Worm (Caenorhabditis elegans): ENCODE measurements around the gene egg-1.

egg-1 gene

ce11 chrIII:5709224-5709623, 18.8 kb upstream of the egg-1 start, which contains the start of gene hpo-28:
hpo-28 (minus strand) TSS chrIII:5709324.
- TF ChIP-seq rpc-1 (optimal IDR thresholded peaks at IDR 0.05), result no peak
- TF ChIP-seq rpc-1 (tag; optimal IDR thresholded peaks at IDR 0.05), result no peak
- TF ChIP-seq attf-5 (GFP tag; optimal IDR thresholded peaks at IDR 0.05), result no peak
- TF ChIP-seq ccch-3 (GFP tag; optimal IDR thresholded peaks at IDR 0.05), result no peak
- TF ChIP-seq Y67H2A.10 (GFP tag; conservative IDR thresholded peaks at IDR 0.05), result no peak
- TF ChIP-seq lag-1 (GFP tag; IDR thresholded peaks at IDR 0.05), result no peak
- no peak for TF ChIP-seq ama-1 (optimal IDR thresholded peaks at IDR 0.05)
- TF ChIP-seq ama-1 (GFP tag; optimal IDR thresholded peaks at IDR 0.05), result no peak
- no peak for TF ChIP-seq ceh-79 (tag; optimal IDR thresholded peaks at IDR 0.05)
- no peak for TF ChIP-seq ztf-6 (GFP tag; IDR thresholded peaks at IDR 0.05)
- no peak for TF ChIP-seq F23B12.7 (tag; optimal IDR thresholded peaks at IDR 0.05; ENCODE audit: insufficient read depth)
- no peak for TF ChIP-seq nhr-179 (tag; optimal IDR thresholded peaks at IDR 0.05)
- TF ChIP-seq tbp1 (GFP tag; optimal IDR thresholded peaks at IDR 0.05), result no peak
- no peak for TF ChIP-seq F55B11.4 (tag; optimal IDR thresholded peaks at IDR 0.05; ENCODE audit: borderline replicate concordance, insufficient read depth)
- no peak for TF ChIP-seq lir-1 (GFP tag; conservative IDR thresholded peaks at IDR 0.05)
- TF ChIP-seq F39B2.1 (GFP tag; IDR thresholded peaks at IDR 0.05), result no peak
- no peak for TF ChIP-seq sptf-2 (GFP tag; optimal IDR thresholded peaks at IDR 0.05)
- TF ChIP-seq rcor-1 (GFP tag; IDR thresholded peaks at IDR 0.05), result no peak
- TF ChIP-seq ceh-100 (GFP tag; IDR thresholded peaks at IDR 0.05), result no peak
- TF ChIP-seq T07F8.4 (tag; optimal IDR thresholded peaks at IDR 0.05), result no peak
- TF ChIP-seq unc-62 (GFP tag; optimal IDR thresholded peaks at IDR 0.05), result no peak

- no peak for TF ChIP-seq ztf-6 (GFP tag; IDR thresholded peaks at IDR 0.05)
- no peak for TF ChIP-seq B0019.2 (GFP tag; conservative IDR thresholded peaks at IDR 0.05)
- no peak for TF ChIP-seq nhr-179 (tag; optimal IDR thresholded peaks at IDR 0.05)
- TF ChIP-seq nfyb-1 (GFP tag; IDR thresholded peaks at IDR 0.05), result no peak
These were observed 17.9 kb upstream of the egg-1 start, which contains the start of gene B0336.12 for ce11 chrIII:5710045-5710444. B0336.12 (minus strand) TSS chrIII:5710145.

ce11 chrIII:5710676-5711075, 17.3 kb upstream of the egg-1 start:
- peak; percentile 10 for TF ChIP-seq lin-40 (tag; optimal IDR thresholded peaks at IDR 0.05)
- no peak for TF ChIP-seq ama-1 (optimal IDR thresholded peaks at IDR 0.05)
- peak in 1 of 2 experiments; percentile 22 for TF ChIP-seq ama-1 (GFP tag; optimal IDR thresholded peaks at IDR 0.05)
- TF ChIP-seq K11D2.4 (GFP tag; IDR thresholded peaks at IDR 0.05), result no peak
- TF ChIP-seq lir-1 (GFP tag; conservative IDR thresholded peaks at IDR 0.05), result no peak
- no peak for TF ChIP-seq ccch-3 (GFP tag; optimal IDR thresholded peaks at IDR 0.05)
- no peak for TF ChIP-seq snpc-4 (GFP tag; optimal IDR thresholded peaks at IDR 0.05)
- TF ChIP-seq snpc-4 (tag; optimal IDR thresholded peaks at IDR 0.05), result peak in 1 of 4 experiments; percentile 44
- TF ChIP-seq rcor-1 (GFP tag; IDR thresholded peaks at IDR 0.05), result no peak
- no peak for TF ChIP-seq hlh-12 (tag; optimal IDR thresholded peaks at IDR 0.05)
- TF ChIP-seq dox-1 (GFP tag; IDR thresholded peaks at IDR 0.05), result 0 out of 2 replicates have a peak, but pooled peaks have one; percentile 20
- TF ChIP-seq tbp1 (GFP tag; optimal IDR thresholded peaks at IDR 0.05), result peak; percentile 6
- TF ChIP-seq ztf-18 (tag; optimal IDR thresholded peaks at IDR 0.05), result no peak
- TF ChIP-seq tbx-9 (tag; optimal IDR thresholded peaks at IDR 0.05; ENCODE audit: borderline replicate concordance), result no peak
- no peak for TF ChIP-seq sea-2 (GFP tag; IDR thresholded peaks at IDR 0.05)
- TF ChIP-seq hsf-1 (GFP tag; IDR thresholded peaks at IDR 0.05), result no peak
- TF ChIP-seq let-607 (tag; optimal IDR thresholded peaks at IDR 0.05), result peak in 1 of 2 experiments; percentile 40
- TF ChIP-seq madf-6 (GFP tag; IDR thresholded peaks at IDR 0.05), result peak; percentile 25; the same call in 1 of the 2 replicates
- TF ChIP-seq tlf-1 (GFP tag; optimal IDR thresholded peaks at IDR 0.05), result no peak
- TF ChIP-seq lin-54 (GFP tag; optimal IDR thresholded peaks at IDR 0.05), result no peak
- no peak for TF ChIP-seq ZK185.1 (tag; optimal IDR thresholded peaks at IDR 0.05; ENCODE audit: poor library complexity, severe bottlenecking)
- TF ChIP-seq B0336.3 (GFP tag; IDR thresholded peaks at IDR 0.05), result peak; percentile 48; the same call in 1 of the 2 replicates
- TF ChIP-seq nfyb-1 (GFP tag; IDR thresholded peaks at IDR 0.05), result no peak
- TF ChIP-seq ztf-25 (GFP tag; IDR thresholded peaks at IDR 0.05), result no peak
- no peak for TF ChIP-seq attf-6 (GFP tag; IDR thresholded peaks at IDR 0.05)
- TF ChIP-seq bed-2 (GFP tag; IDR thresholded peaks at IDR 0.05), result no peak
- TF ChIP-seq cebp-1 (GFP tag; IDR thresholded peaks at IDR 0.05), result no peak
- TF ChIP-seq cebp-1 (tag; optimal IDR thresholded peaks at IDR 0.05), result no peak
- peak; percentile 12 for TF ChIP-seq attf-5 (GFP tag; optimal IDR thresholded peaks at IDR 0.05)
- TF ChIP-seq nhr-90 (tag; optimal IDR thresholded peaks at IDR 0.05), result no peak
- TF ChIP-seq F57C9.4 (tag; optimal IDR thresholded peaks at IDR 0.05), result no peak
